Fruit fly (Drosophila melanogaster): ENCODE data around the gene CG14968.

The CG14968 gene

DNA sequence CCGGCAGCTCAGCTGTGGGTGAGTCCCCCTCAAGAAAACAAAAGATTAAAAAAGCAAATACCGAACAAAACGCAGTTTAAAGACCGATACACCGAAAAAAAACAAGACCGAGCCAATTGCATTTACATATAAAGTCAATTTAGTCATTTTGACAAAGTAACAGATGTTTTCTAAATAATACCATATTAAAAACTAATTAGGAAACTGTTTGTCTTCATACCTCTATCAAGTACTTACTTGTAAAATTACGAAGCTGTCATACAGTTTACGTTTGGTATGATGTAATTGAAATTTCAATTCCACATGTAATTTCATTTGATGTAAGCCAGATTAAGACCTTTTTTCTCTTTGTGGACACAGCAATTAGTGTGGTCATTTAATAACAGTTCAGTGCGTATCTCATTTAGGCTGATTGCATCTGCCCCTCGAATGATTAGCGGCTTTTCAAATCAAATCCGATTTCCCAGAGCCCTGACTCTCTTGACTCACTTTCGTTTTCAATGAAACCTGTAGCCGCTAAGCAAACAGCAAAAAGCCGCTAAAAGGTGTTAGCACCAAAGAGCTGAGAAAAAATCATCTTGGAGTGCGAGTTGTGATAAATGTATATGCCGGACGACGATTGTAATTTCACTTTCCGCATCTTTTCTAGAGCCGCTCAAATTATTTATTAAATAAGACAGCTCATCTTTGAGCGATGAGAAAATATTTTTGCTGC, 28.3 kb downstream of the CG14968 start:
- TF ChIP-seq CTCF (optimal IDR thresholded peaks at IDR 0.05): no peak
- TF ChIP-seq CG8478 (optimal IDR thresholded peaks at IDR 0.05): no peak

DNA sequence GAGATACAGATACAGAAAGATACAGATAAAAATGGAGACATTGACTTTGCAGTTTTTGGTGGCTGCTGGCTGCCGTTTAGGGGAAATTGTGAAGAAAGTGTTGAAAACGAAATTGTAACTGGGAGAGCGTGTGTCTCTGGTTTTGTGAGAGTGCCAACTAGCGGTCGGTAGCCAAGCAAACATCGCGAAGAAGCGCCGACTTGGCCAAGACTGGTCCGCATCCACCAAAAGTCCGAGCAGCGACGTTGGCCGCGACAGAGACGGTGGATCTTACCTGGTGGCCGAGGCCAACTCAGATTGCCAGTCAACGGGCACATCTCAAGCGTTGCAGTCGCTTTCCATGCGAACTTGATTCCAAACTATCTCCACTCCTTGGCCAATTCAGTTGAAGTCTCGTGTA, 32.2 kb downstream of the CG14968 start, which contains the start of gene CG14960:
Gene CG14960 (plus strand): TSS at position 301 of the 400 bp plus-strand sequence.
- no peak for TF ChIP-seq CTCF (optimal IDR thresholded peaks at IDR 0.05)
- no peak for TF ChIP-seq CG8478 (optimal IDR thresholded peaks at IDR 0.05)

DNA sequence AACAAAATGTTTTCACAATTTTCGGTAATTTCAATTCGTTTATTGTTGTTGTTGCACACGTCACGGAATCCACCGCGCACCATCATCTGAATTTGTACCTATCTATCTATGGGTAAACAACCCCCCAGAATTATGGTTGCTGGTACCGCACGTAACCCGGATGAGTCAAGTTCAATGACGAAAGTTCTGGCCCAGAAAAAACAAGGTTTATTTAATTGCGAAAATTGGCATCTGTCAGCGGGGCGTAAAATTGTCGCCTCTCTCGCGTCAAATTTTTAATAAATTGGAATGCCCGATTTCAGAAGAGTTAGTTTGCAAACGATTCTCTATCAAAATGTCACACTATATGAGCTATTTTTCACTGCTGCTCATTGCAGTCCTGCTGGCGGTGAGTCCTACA, 34.8 kb downstream of the CG14968 start, which contains the start of gene CG34265:
Gene CG34265 (plus strand): TSS at position 301 of the 400 bp plus-strand sequence.
- TF ChIP-seq CTCF (optimal IDR thresholded peaks at IDR 0.05): no peak
- no peak for TF ChIP-seq CG8478 (optimal IDR thresholded peaks at IDR 0.05)

DNA sequence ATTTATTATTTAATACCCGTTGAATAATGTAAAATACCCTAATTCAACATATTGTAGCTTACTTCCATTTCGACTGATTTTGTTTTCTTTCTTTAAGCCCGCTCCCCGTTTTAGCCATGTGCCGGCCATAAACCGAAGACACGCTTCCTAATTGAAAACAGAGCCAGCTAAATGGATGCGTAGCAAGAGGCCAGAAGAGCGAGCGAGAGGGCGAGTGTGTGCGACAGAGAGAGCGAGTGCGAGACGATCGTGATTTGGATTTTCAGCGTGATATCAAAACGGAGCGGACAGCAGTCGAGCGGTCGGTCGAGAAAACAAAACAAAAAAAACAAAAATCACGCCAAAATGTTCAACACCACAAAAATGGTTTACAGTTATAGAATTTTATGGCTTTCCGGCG, 36.6 kb downstream of the CG14968 start:
- no peak for TF ChIP-seq CG8478 (optimal IDR thresholded peaks at IDR 0.05)

DNA sequence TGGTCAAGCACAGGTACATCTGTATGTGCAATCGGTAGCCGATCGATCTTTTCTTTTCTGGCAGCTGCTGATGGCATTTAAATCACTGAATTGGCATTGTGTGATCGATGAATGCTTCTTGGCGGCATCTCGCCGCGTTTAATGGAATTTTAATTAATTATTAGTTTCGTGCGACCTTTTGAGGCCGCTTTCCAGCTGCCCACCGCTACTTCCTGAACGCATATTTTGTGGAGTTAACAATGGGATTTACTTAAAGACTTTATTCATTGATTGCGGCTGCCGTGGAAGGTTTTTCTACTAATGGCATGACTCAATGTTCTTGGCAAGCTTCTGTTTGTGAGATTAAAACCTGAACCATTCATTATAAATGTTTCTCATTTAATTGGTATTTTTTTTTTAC, 41.3 kb downstream of the CG14968 start:
- TF ChIP-seq CTCF (optimal IDR thresholded peaks at IDR 0.05): no peak
- TF ChIP-seq CG8478 (optimal IDR thresholded peaks at IDR 0.05): no peak

DNA sequence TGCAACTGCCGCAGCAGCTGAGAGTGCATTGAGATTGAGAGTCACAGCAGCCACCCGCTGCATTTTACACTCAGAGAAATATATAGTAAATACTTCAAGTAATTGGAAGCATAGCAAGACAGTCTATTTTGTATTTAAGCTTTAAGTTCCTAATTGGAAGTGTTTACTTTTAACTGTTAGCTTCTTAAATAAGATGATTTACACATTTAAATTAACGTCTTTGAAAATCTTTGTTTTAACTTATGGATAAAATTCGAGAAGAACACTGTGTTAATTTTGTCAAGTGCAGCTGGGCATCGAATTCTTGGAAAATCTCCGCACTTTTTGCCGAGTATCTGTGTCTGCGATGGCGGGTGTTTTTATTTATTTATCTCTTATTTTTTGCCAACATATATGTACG, 43.2 kb downstream of the CG14968 start:
- TF ChIP-seq CTCF (optimal IDR thresholded peaks at IDR 0.05) (no peak), CG8478 (optimal IDR thresholded peaks at IDR 0.05) (no peak)

DNA sequence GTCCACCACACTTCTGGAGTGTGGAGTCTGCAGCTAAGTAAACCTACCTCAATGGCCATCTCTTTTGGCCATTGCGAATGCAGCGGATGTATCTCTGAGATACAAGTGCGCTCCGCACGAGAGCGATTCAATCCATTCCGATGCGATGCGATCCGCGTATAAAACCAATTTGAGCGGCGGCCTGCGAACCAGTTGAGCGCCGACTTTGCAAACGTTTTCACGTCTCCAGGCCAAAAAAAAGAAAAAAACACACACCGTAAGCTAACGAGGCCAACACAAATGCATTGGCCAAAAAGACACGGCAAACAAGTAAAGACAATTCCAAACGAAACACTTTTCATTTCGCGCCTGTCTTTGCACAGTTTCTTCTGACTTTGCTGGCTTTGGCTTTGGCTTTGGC, 45.2 kb downstream of the CG14968 start, which contains the start of gene ckd:
Gene ckd (plus strand): TSS at position 189 of the 400 bp plus-strand sequence.
- TF ChIP-seq CTCF (optimal IDR thresholded peaks at IDR 0.05) (no peak), CG8478 (optimal IDR thresholded peaks at IDR 0.05) (no peak)

DNA sequence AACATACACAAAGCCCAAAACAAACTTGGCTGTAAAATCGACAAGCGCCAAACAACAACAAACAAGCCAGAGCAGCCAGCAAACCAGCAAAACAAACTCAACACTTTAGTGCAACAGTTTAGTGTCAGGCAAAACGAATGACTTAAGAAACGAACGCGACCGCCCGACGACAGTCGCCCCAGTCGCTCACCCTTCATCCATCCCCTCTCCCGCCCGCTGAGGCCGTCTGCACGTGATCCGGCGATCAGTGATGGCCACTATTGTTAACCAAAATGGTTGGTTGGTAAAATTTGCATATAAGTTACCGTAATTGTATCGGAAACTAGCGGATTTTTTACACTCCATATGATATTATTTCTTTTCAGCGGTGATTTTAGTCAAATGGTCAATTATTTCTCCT, 49.3 kb downstream of the CG14968 start:
- TF ChIP-seq CTCF (optimal IDR thresholded peaks at IDR 0.05): no peak
- no peak for TF ChIP-seq CG8478 (optimal IDR thresholded peaks at IDR 0.05)

DNA sequence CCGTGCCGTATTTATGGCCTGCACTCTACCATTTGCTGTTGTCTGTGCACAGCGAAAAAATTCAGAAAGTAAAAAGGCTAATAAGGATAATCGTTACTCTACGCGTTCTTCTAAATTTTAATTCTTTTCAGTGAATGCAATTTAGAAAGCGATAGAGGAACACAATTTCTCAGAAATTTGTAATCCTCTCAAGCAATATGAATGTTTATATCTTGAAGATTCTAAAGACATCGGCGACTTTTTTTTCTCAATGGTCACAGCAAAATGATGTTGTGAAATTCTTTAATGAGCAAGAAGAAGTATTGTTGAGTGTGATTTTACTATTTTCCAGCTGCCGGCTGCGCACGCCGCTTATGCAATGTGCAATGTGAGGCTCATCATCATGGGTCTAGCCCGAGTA, 50.0 kb downstream of the CG14968 start:
- no peak for TF ChIP-seq CTCF (optimal IDR thresholded peaks at IDR 0.05)
- TF ChIP-seq CG8478 (optimal IDR thresholded peaks at IDR 0.05): no peak

DNA sequence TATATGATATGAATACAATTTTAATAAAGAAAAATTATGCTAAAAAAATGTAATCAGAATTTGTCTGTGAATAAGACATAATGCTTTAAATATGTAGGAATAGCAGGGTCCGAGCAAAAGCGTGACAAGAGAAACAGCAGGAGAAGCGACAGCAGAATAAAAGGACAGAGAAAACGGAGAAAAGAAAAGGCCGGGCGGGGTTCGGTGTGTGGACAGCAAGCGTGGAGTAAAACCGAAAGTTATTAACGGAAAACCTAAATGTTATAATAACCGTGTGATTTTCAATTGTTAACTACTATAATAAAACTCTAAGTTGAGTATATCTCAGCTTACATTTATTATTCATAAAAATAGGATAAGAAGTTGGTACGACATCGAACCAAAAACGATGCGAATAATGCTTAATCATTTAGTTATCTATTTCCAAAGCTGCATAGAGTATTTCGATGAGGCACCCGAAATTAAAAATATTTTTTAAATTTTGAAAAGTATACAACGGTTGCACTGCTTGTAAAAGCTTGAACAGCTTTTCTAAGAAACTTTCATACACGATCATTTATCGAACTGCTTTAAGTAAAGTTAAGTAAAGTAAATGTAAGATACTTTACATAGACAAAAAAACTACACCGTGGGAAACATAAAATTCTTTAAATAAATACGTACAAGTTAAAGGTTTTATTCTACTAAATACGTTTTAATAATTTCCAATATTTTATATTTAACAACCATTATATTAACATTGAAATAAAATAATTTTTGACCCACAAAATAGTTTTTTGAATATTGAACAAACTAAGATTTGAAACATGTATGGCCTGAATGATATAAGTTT, 51.0 kb downstream of the CG14968 start:
- no peak for TF ChIP-seq CTCF (optimal IDR thresholded peaks at IDR 0.05)
- TF ChIP-seq CG8478 (optimal IDR thresholded peaks at IDR 0.05): no peak

DNA sequence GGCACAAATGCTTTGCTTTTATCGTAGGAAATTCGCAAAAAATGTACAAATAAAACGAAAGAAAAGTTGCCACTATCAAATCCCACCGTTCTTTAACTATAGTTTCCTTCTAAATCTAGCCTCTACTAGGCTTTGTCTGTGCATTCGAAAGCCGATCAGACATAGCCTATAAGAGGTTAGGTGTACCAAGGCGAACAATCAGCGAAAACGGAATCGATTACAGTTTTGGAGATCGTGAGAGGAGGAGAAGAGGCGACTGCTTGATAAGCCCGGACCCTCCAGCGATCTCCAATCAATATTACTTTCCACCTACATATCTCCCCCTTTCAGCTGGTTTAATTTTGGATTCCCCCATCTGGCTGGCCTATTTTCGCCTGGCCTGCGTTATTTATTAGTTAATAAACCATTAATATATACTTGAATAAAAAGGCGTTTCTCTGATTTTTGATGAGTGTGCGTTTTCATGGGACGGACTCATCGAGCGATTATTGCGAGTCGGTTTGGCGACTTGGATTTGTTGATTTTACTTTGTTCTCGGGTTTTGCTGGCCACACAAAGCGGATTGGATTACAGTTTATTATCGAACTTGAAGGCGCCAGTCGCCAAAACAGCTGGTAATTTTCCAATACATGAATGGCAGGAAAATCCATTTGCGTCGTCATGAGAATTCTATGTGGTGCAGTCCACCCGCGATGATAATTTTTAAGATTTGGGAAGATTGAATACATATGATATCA, 51.8 kb downstream of the CG14968 start:
- TF ChIP-seq CTCF (optimal IDR thresholded peaks at IDR 0.05): no peak
- no peak for TF ChIP-seq CG8478 (optimal IDR thresholded peaks at IDR 0.05)

DNA sequence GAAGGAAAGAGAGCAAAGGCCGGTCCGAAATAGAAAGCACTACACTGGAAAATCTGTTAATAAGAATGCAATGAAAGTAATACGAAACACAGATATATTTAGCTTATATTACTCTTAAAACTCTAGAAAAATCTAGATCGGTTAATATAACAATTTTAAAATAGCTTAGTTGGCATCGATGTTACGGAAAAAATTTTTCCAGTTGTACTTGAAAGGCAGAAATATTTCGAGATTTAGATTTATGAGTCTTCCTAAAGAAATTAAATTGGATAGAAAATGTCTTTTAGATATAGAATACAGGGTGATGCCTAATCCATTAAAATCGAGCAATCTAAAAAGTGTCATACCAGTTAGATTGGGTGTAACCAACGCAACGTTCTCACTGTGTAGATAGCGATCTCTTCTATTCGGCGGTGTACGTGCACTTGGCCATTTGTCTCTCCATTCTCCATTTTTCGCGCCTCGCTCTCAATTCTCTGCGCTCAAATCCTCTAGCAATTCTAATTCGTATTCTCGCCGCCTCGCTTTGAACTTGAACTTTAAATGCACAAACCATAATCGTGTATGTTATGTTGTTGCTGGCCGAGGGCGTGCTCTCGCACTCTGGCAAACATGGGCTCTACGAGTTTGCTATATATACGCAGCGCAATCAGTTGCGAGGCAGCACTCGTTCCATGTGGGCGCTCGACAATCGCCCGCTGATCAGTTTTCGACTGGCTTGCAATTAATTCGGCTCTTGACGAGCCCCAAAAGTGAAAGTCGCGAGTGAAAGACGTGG, 52.7 kb downstream of the CG14968 start:
- TF ChIP-seq CG8478 (optimal IDR thresholded peaks at IDR 0.05) (no peak), CTCF (optimal IDR thresholded peaks at IDR 0.05) (no peak)

DNA sequence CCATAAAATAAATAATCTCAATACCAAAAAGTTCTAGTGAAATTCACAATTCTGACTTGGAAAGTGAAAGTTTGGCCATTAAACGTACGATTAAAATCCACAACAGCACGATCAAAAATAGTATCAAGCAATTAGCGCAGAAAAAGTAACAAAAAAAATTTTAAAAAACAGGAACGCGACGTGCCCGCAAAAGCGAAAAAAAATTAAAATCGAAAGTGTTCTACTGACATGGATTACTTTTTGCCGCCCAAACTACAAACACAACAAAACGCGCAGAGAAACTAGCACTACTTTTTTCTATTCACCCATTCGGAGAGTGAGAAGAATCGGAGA, 53.3 kb downstream of the CG14968 start:
- no peak for TF ChIP-seq CTCF (optimal IDR thresholded peaks at IDR 0.05)
- TF ChIP-seq CG8478 (optimal IDR thresholded peaks at IDR 0.05): no peak

All from S2 (cell line).